Fruit fly (Drosophila melanogaster) whole organism, wandering third instar larva: Measurements from ENCODE around the gene Hez.

Experiments used
- CG32264 ChIP-seq: fragments of 200-800 bp; sonication (Bioruptor generic); optimal IDR thresholded peaks from 2 replicates; lab custom pipeline; 2016; ENCODE audit warnings: missing biosample characterization, missing genetic modification characterization
- Myc ChIP-seq: fragments of >200 bp; optimal IDR thresholded peaks from 2 replicates; lab custom pipeline; 2017
- N ChIP-seq: fragments of >200 bp; optimal IDR thresholded peaks from 2 replicates; lab custom pipeline; 2018; ENCODE audit warnings: missing biosample characterization, missing external identifiers, missing genetic modification characterization
- Rel ChIP-seq, 2 experiments: fragments of 200-800 bp; sonication (Bioruptor generic) in 1 of 2; optimal IDR thresholded peaks; 2 replicates in 1 of 2; 3 replicates in 1 of 2; lab custom pipeline; 2016 to 2019; ENCODE audit warnings: mild to moderate bottlenecking in 2 of 2, missing biosample characterization in 2 of 2, missing genetic modification characterization in 2 of 2, moderate library complexity in 1 of 2
- sv ChIP-seq: fragments of 200-800 bp; sonication (Bioruptor generic); optimal IDR thresholded peaks from 3 replicates; lab custom pipeline; 2016; ENCODE audit warnings: missing biosample characterization, missing genetic modification characterization

The Hez gene

dm6 chr3L:9846577-9847342 is 47.8 kb downstream of the Hez start:
- TF ChIP-seq Rel (GFP tag; optimal IDR thresholded peaks at IDR 0.05; lab: Kevin White, UChicago) = no peak
- peak; percentile 89 for TF ChIP-seq Rel (tag; optimal IDR thresholded peaks at IDR 0.05; lab: Kevin White, UChicago)
- TF ChIP-seq N = no peak
- TF ChIP-seq, all 38 proteins: peak for 1

dm6 chr3L:9845980-9846538 is 48.5 kb downstream of the Hez start:
- TF ChIP-seq Myc (lab: Kevin White, UChicago) (no peak), N (no peak), Rel (GFP tag; optimal IDR thresholded peaks at IDR 0.05; lab: Kevin White, UChicago) (no peak), Rel (tag; optimal IDR thresholded peaks at IDR 0.05; lab: Kevin White, UChicago) (peak; percentile 21), CG32264 (GFP tag; lab: Kevin White, UChicago) (no peak), sv (GFP tag; lab: Kevin White, UChicago) (peak; percentile 11)
